Fruit fly (Drosophila melanogaster) whole organism, wandering third instar larva: ENCODE measurements around the gene CG7271.

ENCODE experiments used
- HLH106 ChIP-seq: fragments of 200-800 bp; optimal IDR thresholded peaks from 3 replicates; lab custom pipeline; 2019; ENCODE audit warnings: missing biosample characterization, mild to moderate bottlenecking, missing genetic modification characterization, moderate library complexity
- Hnf4 ChIP-seq: fragments of 200-800 bp; sonication (Bioruptor generic); optimal IDR thresholded peaks from 2 replicates; lab custom pipeline; 2016; ENCODE audit warnings: missing biosample characterization, mild to moderate bottlenecking, missing genetic modification characterization
- Hr78 ChIP-seq: fragments of >200 bp; optimal IDR thresholded peaks from 2 replicates; lab custom pipeline; 2017; ENCODE audit warnings: missing biosample characterization, missing genetic modification characterization
- Mio ChIP-seq: sonication (Bioruptor generic); optimal IDR thresholded peaks from 2 replicates; lab custom pipeline; 2016; ENCODE audit warnings: missing biosample characterization, missing genetic modification characterization
- brk ChIP-seq: fragments of 200-800 bp; sonication (Bioruptor generic); optimal IDR thresholded peaks from 2 replicates; lab custom pipeline; 2016; ENCODE audit warnings: missing biosample characterization, mild to moderate bottlenecking, missing genetic modification characterization
- ey ChIP-seq: fragments of 200-800 bp; sonication (Bioruptor generic); optimal IDR thresholded peaks from 2 replicates; lab custom pipeline; 2016; ENCODE audit warnings: missing biosample characterization, missing genetic modification characterization
- h ChIP-seq: fragments of 200-800 bp; sonication (Bioruptor generic); optimal IDR thresholded peaks from 3 replicates; lab custom pipeline; 2016; ENCODE audit warnings: missing biosample characterization, mild to moderate bottlenecking, missing genetic modification characterization
- lola ChIP-seq: fragments of >200 bp; optimal IDR thresholded peaks from 2 replicates; lab custom pipeline; 2017; ENCODE audit warnings: missing biosample characterization, missing genetic modification characterization
- pan ChIP-seq: fragments of >200 bp; optimal IDR thresholded peaks from 2 replicates; lab custom pipeline; 2017
- psq ChIP-seq: fragments of 200-800 bp; sonication (Bioruptor generic); optimal IDR thresholded peaks from 3 replicates; lab custom pipeline; 2017; ENCODE audit warnings: missing biosample characterization, mild to moderate bottlenecking, missing genetic modification characterization, moderate library complexity
- rgr ChIP-seq: fragments of 200-800 bp; sonication (Bioruptor generic); optimal IDR thresholded peaks from 3 replicates; lab custom pipeline; 2016; ENCODE audit warnings: missing biosample characterization, mild to moderate bottlenecking, missing genetic modification characterization

- TF ChIP-seq pan (lab: Kevin White, UChicago): no peak
- no peak for TF ChIP-seq HLH106
- no peak for TF ChIP-seq rgr (GFP tag; lab: Kevin White, UChicago)
- no peak for TF ChIP-seq lola
- TF ChIP-seq h (GFP tag; lab: Kevin White, UChicago): no peak
- no peak for TF ChIP-seq ey
- TF ChIP-seq Hr78 (GFP tag; lab: Kevin White, UChicago): no peak
- no peak for TF ChIP-seq brk
- TF ChIP-seq Hnf4 (GFP tag; lab: Kevin White, UChicago): no peak
- TF ChIP-seq psq (GFP tag; lab: Kevin White, UChicago): no peak
- TF ChIP-seq Mio (GFP tag; lab: Kevin White, UChicago): no peak
Observed at dm6 chr3L:18539832-18540231, 48.7 kb upstream of the CG7271 start.
